Worm (Caenorhabditis elegans): ENCODE data around the gene fbxb-82.

DNA sequence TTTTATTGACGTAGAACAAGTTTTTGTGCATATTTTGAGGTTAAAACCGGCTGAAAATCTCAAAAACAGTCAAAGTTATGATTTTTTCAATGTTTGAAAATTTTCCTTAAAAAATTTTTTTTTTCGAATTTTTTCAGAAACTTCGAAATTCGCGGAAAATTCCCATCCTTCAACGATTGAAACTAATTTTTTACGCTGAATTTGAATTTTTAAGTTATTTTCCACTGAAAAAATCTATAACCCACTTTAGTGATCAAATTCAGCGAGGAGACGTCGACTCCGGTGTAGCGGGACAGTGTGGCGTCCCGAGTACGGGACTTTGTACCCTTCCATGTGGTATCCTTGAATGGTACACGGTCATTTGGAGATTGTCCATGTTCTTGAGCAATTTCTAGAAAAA, 50.8 kb downstream of the fbxb-82 start:
- no peak for TF ChIP-seq W03F9.2 (tag; optimal IDR thresholded peaks at IDR 0.05)
- TF ChIP-seq him-1 (tag; optimal IDR thresholded peaks at IDR 0.05) = no peak

Measured in whole organism, L4/young adult.